Worm (Caenorhabditis elegans) whole organism, early embryonic: Measurements from ENCODE around the gene glf-1.

Experiments used
- B0310.2 ChIP-seq: sonication (generic microtip); optimal IDR thresholded peaks from 2 replicates; lab custom pipeline; 2016; ENCODE audit warnings: mild to moderate bottlenecking, missing genetic modification characterization, missing compliant biosample characterization
- F13C5.2 ChIP-seq: sonication (generic microtip); optimal IDR thresholded peaks from 2 replicates; lab custom pipeline; 2017; ENCODE audit warnings: mild to moderate bottlenecking, missing genetic modification characterization, inconsistent platforms, missing compliant biosample characterization
- aly-1 ChIP-seq: sonication (generic microtip); optimal IDR thresholded peaks from 2 replicates; lab custom pipeline; 2016; ENCODE audit warnings: missing genetic modification characterization, missing compliant biosample characterization
- ama-1 ChIP-seq: fragments of 150-350 bp; optimal IDR thresholded peaks from 2 replicates; lab custom pipeline; 2014
- ceh-13 ChIP-seq: fragments of 200-800 bp; sonication (Bioruptor generic); optimal IDR thresholded peaks from 2 replicates; lab custom pipeline; 2018; ENCODE audit warnings: mild to moderate bottlenecking, missing genetic modification characterization, missing compliant biosample characterization
- ceh-36 ChIP-seq: sonication (generic microtip); optimal IDR thresholded peaks from 2 replicates; lab custom pipeline; 2016; ENCODE audit warnings: missing genetic modification characterization, inconsistent platforms, missing compliant biosample characterization
- ets-7 ChIP-seq: sonication (generic microtip); optimal IDR thresholded peaks from 2 replicates; lab custom pipeline; 2016; ENCODE audit warnings: missing genotype, missing genetic modification characterization, missing compliant biosample characterization
- flt-1 ChIP-seq: fragments of 200-800 bp; sonication (Bioruptor generic); IDR thresholded peaks from 2 replicates; pipeline ENCODE4 v1.3.6; 2022; ENCODE audit warnings: missing genetic modification characterization, missing compliant biosample characterization
- hmbx-1 ChIP-seq: sonication (generic microtip); optimal IDR thresholded peaks from 2 replicates; lab custom pipeline; 2016; ENCODE audit warnings: mild to moderate bottlenecking, missing genetic modification characterization, missing compliant biosample characterization
- hmg-4 ChIP-seq: fragments of 200-800 bp; sonication (Bioruptor generic); optimal IDR thresholded peaks from 2 replicates; lab custom pipeline; 2018; ENCODE audit warnings: mild to moderate bottlenecking, missing genetic modification characterization, missing compliant biosample characterization
- hnd-1 ChIP-seq: sonication (generic microtip); optimal IDR thresholded peaks from 2 replicates; lab custom pipeline; 2016; ENCODE audit warnings: missing genetic modification characterization, missing compliant biosample characterization
- pes-1 ChIP-seq: fragments of 200-800 bp; sonication (Bioruptor generic); IDR thresholded peaks from 2 replicates; pipeline ENCODE4 v1.3.6; 2022; ENCODE audit warnings: missing genetic modification reagents, missing genetic modification characterization, missing compliant biosample characterization
- scrt-1 ChIP-seq: fragments of 200-800 bp; sonication (Bioruptor generic); IDR thresholded peaks from 2 replicates; pipeline ENCODE4 v1.3.6; 2022; ENCODE audit warnings: missing genetic modification characterization, missing compliant biosample characterization
- sea-1 ChIP-seq: fragments of 200-800 bp; sonication (Bioruptor generic); conservative IDR thresholded peaks from 2 replicates; pipeline ENCODE4 v1.3.6; 2022; ENCODE audit warnings: missing genetic modification characterization, missing compliant biosample characterization
- tbx-11 ChIP-seq: fragments of 200-800 bp; sonication (Bioruptor generic); IDR thresholded peaks from 2 replicates; pipeline ENCODE4 v1.3.6; 2022; ENCODE audit warnings: missing genetic modification characterization, missing compliant biosample characterization
- tbx-37 ChIP-seq: fragments of 200-800 bp; sonication (Bioruptor generic); conservative IDR thresholded peaks from 2 replicates; pipeline ENCODE4 v1.3.6; 2022; ENCODE audit warnings: missing genetic modification reagents, missing genetic modification characterization, missing compliant biosample characterization
- tra-4 ChIP-seq: sonication (generic microtip); optimal IDR thresholded peaks from 2 replicates; lab custom pipeline; 2017; ENCODE audit warnings: missing genetic modification characterization, missing compliant biosample characterization

glf-1 gene

DNA sequence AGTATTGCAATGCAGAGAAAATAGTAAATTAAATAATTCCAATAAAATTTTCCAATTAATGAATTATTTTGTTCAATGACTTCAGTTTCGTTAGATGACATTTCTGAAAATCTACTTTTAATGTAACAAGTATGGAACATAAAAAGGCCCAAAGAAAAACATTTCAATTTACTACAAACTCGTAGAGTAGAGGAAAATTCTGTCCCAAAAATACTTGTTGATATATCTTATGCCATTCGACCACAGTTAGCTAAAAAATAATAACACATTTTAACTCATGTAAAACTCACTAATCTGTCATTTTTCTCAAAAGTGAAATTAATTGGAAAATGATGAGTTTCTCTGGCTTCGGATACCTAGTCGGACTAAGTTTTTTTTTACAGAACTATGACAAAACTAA lies 8.4 kb upstream of the glf-1 start, which contains the start of gene srv-21:
Gene srv-21 (minus strand): TSS at position 101 of the 400 bp plus-strand sequence.
- TF ChIP-seq pes-1 (GFP tag; lab: Robert Waterston, UW), result no peak
- TF ChIP-seq hmg-4 (GFP tag; lab: Kevin White, UChicago), result no peak
- TF ChIP-seq ceh-36 (tag; lab: Kevin White, UChicago), result no peak
- no peak for TF ChIP-seq ets-7 (tag; lab: Kevin White, UChicago)
- TF ChIP-seq ama-1, result no peak
- no peak for TF ChIP-seq hmbx-1 (tag; lab: Kevin White, UChicago)
- TF ChIP-seq flt-1 (GFP tag; lab: Robert Waterston, UW), result no peak
- TF ChIP-seq ceh-13 (GFP tag; lab: Kevin White, UChicago), result no peak
- TF ChIP-seq scrt-1, result no peak
- no peak for TF ChIP-seq hnd-1 (tag; lab: Kevin White, UChicago)
- no peak for TF ChIP-seq B0310.2
- no peak for TF ChIP-seq tbx-37 (GFP tag; lab: Robert Waterston, UW)

DNA sequence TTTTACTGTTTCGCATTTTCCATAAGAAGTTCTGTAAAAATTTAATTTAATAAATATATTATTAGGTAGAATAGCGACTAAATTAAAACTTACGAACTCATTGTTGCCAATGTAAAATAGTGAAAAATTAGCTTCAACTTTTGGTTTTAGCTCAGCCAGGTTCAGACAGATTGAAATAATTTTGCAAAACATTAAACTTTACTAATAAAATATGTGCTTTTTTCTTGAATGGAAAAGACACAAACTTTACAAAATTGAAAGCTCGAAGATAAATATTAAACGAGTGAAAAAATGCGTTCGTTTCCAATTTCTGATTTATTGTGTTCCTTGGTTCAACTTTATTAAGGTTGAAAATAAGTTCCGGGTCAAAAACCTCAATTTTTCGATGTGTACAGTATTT lies 5.8 kb upstream of the glf-1 start, which contains the start of gene srv-22:
Gene srv-22 (minus strand): TSS at position 101 of the 400 bp plus-strand sequence.
- TF ChIP-seq flt-1 (GFP tag; lab: Robert Waterston, UW) (no peak), sea-1 (GFP tag; lab: Robert Waterston, UW) (no peak), ama-1 (no peak), hmg-4 (GFP tag; lab: Kevin White, UChicago) (no peak), hmbx-1 (tag; lab: Kevin White, UChicago) (no peak), F13C5.2 (tag; lab: Kevin White, UChicago) (no peak), aly-1 (tag; lab: Kevin White, UChicago) (no peak), ets-7 (tag; lab: Kevin White, UChicago) (no peak), pes-1 (GFP tag; lab: Robert Waterston, UW) (no peak), ceh-13 (GFP tag; lab: Kevin White, UChicago) (no peak), scrt-1 (no peak), hnd-1 (tag; lab: Kevin White, UChicago) (no peak), tra-4 (no peak), B0310.2 (no peak)

DNA sequence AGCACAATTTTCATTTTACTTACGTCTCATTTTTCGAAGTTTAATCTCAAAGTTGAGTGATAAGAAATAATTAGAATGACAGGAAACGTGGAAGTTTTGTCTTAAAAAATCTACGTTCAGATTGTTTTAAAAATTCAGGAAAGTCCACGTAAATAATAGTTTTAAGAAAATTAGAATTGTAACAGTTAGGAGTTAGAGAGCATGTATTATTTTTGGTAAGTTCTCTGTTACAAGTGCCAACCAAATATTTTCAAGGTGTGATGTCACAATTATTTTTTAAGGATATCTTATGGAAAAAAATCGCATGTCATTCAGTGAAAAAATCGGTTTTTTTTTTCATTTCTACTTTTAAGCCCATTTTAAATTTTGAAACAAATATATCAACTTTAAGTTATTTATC lies 1.1 kb upstream of the glf-1 start, which contains the start of gene H04M03.11:
Gene H04M03.11 (minus strand): TSS at position 101 of the 400 bp plus-strand sequence.
- TF ChIP-seq hmbx-1 (tag; lab: Kevin White, UChicago) (no peak), flt-1 (GFP tag; lab: Robert Waterston, UW) (no peak), hmg-4 (GFP tag; lab: Kevin White, UChicago) (no peak), ets-7 (tag; lab: Kevin White, UChicago) (no peak), pes-1 (GFP tag; lab: Robert Waterston, UW) (no peak), B0310.2 (no peak), tra-4 (no peak), tbx-11 (no peak), tbx-37 (GFP tag; lab: Robert Waterston, UW) (no peak), ama-1 (no peak), ceh-36 (tag; lab: Kevin White, UChicago) (no peak), F13C5.2 (tag; lab: Kevin White, UChicago) (no peak), scrt-1 (no peak), sea-1 (GFP tag; lab: Robert Waterston, UW) (no peak), ceh-13 (GFP tag; lab: Kevin White, UChicago) (no peak), aly-1 (tag; lab: Kevin White, UChicago) (no peak), hnd-1 (tag; lab: Kevin White, UChicago) (no peak)

DNA sequence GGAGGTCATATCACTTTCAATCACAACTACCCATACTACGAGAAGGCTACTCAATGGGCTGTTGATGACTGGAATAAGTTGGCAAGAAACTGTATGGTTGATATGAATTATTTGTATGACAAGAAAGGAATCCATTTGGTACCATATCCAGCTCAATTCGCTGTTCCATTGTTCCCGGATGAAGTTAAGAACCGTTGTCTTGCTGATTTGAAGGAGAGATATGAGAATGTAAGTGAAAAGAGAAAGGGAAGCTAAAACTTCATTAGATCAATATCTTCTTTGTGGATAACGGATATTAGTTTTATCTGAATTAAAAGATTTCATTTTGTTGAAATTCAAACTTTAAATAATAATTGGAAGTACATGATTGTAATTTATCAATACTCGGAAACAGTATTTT lies 970 bp downstream of the glf-1 start:
- no peak for TF ChIP-seq hmbx-1 (tag; lab: Kevin White, UChicago)
- no peak for TF ChIP-seq sea-1 (GFP tag; lab: Robert Waterston, UW)
- no peak for TF ChIP-seq tra-4
- TF ChIP-seq F13C5.2 (tag; lab: Kevin White, UChicago), result no peak
- no peak for TF ChIP-seq ets-7 (tag; lab: Kevin White, UChicago)
- no peak for TF ChIP-seq hmg-4 (GFP tag; lab: Kevin White, UChicago)
- TF ChIP-seq ceh-36 (tag; lab: Kevin White, UChicago), result no peak

DNA sequence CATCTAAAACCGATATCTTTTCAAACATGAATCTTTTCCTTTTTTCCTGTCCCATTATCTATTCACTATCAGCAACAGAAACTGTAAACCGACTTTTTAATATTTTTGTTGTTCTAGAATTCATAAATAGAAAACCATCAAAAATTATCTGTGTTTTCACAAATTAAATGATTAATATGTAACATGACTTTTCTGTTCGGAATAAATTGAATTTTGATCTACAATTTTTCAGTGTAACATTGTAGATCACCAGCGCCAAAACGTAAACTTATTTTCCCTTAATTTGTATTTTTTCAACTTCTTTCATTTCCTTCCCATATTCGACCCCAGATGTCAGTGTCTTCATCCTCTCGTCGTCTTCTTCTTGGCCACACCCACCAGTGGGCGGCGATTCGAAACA lies 5.6 kb downstream of the glf-1 start, which contains the start of gene H04M03.3:
Gene H04M03.3 (plus strand): TSS at position 301 of the 400 bp plus-strand sequence.
- TF ChIP-seq hnd-1 (tag; lab: Kevin White, UChicago) (no peak), tra-4 (no peak), ceh-36 (tag; lab: Kevin White, UChicago) (no peak), B0310.2 (no peak), F13C5.2 (tag; lab: Kevin White, UChicago) (no peak), ceh-13 (GFP tag; lab: Kevin White, UChicago) (no peak), ama-1 (no peak), hmbx-1 (tag; lab: Kevin White, UChicago) (no peak), ets-7 (tag; lab: Kevin White, UChicago) (no peak), scrt-1 (no peak), tbx-11 (no peak), aly-1 (tag; lab: Kevin White, UChicago) (no peak), flt-1 (GFP tag; lab: Robert Waterston, UW) (no peak), sea-1 (GFP tag; lab: Robert Waterston, UW) (no peak), tbx-37 (GFP tag; lab: Robert Waterston, UW) (no peak), hmg-4 (GFP tag; lab: Kevin White, UChicago) (no peak), pes-1 (GFP tag; lab: Robert Waterston, UW) (no peak)

DNA sequence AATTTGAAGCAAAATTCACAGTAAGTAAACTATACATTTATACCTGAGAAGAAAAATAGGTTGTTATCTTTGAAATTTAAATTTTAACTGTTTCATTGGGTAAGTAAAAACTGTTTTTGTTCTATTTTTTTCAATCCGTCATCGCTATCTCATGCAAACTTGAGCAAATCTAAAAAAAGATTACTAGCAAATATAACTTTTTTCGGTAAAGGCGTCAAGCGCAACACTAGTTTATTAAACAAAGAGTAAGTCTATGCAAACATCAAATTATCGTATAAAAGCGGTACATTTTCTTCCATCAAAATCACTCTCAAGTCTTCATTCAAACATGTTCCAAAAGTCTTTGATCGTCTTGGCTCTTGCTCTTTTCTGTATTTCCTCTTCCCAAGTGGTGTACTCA lies 9.6 kb downstream of the glf-1 start, which contains the start of gene nspb-6:
Gene nspb-6 (plus strand): TSS at position 301 of the 400 bp plus-strand sequence.
- no peak for TF ChIP-seq hmg-4 (GFP tag; lab: Kevin White, UChicago)
- no peak for TF ChIP-seq aly-1 (tag; lab: Kevin White, UChicago)
- TF ChIP-seq flt-1 (GFP tag; lab: Robert Waterston, UW), result no peak
- TF ChIP-seq ceh-36 (tag; lab: Kevin White, UChicago), result no peak
- TF ChIP-seq scrt-1, result no peak
- no peak for TF ChIP-seq tra-4
- TF ChIP-seq ceh-13 (GFP tag; lab: Kevin White, UChicago), result no peak
- no peak for TF ChIP-seq hnd-1 (tag; lab: Kevin White, UChicago)
- no peak for TF ChIP-seq ets-7 (tag; lab: Kevin White, UChicago)
- TF ChIP-seq hmbx-1 (tag; lab: Kevin White, UChicago), result no peak
- TF ChIP-seq F13C5.2 (tag; lab: Kevin White, UChicago), result no peak
- no peak for TF ChIP-seq ama-1
- no peak for TF ChIP-seq tbx-37 (GFP tag; lab: Robert Waterston, UW)
- no peak for TF ChIP-seq B0310.2
- no peak for TF ChIP-seq sea-1 (GFP tag; lab: Robert Waterston, UW)
- TF ChIP-seq pes-1 (GFP tag; lab: Robert Waterston, UW), result no peak
- no peak for TF ChIP-seq tbx-11
